Fruit fly (Drosophila melanogaster): Measurements from ENCODE around the gene Prx1.

- TF ChIP-seq CG11617 (GFP tag; optimal IDR thresholded peaks at IDR 0.05) (no peak), CG7101 (tag; optimal IDR thresholded peaks at IDR 0.05) (no peak), CG5204 (GFP tag; optimal IDR thresholded peaks at IDR 0.05) (no peak), CG33017 (tag; optimal IDR thresholded peaks at IDR 0.05) (no peak), kay (GFP tag; ENCODE audit: borderline replicate concordance) (no peak), Mnt (GFP tag; optimal IDR thresholded peaks at IDR 0.05) (no peak), ovo (GFP tag; optimal IDR thresholded peaks at IDR 0.05) (no peak), CG14711 (tag; optimal IDR thresholded peaks at IDR 0.05) (no peak), tj (GFP tag; optimal IDR thresholded peaks at IDR 0.05) (no peak), bab1 (GFP tag; optimal IDR thresholded peaks at IDR 0.05) (no peak), pad (GFP tag; optimal IDR thresholded peaks at IDR 0.05) (no peak), CG1620 (GFP tag; optimal IDR thresholded peaks at IDR 0.05) (no peak), cic (GFP tag; optimal IDR thresholded peaks at IDR 0.05) (no peak), CG7045 (GFP tag; optimal IDR thresholded peaks at IDR 0.05) (no peak)
These were observed 44.7 kb upstream of the Prx1 start for dm6 chr3L:15162988-15163387.

All from whole organism, adult.